Worm (Caenorhabditis elegans): ENCODE data around the gene rgs-6.

DNA sequence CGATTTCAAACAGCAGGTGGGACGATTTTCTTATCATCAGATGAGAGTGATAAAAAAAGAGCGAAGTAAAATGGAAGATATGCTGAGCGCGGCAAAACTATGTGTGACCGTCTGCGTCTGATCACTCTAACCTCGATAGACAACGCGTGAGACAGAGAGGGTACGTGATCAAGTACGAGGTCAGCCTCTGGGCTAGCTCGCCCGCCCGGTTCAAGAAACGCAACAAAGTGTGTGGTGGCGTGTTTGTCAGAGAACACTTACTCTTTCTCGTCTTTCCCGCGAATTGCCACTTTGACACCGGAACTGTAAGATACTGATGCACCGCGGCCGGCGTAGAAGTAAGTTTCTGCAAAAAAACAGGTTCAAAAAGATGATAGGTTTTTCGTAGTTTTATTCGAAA lies 37.4 kb downstream of the rgs-6 start:
- peak; percentile 23 for TF ChIP-seq unc-62 (GFP tag; optimal IDR thresholded peaks at IDR 0.05)
- peak; percentile 35 for TF ChIP-seq ceh-28 (tag; optimal IDR thresholded peaks at IDR 0.05)
- TF ChIP-seq nhr-12 (tag; optimal IDR thresholded peaks at IDR 0.05), result no peak
- TF ChIP-seq nhr-76 (tag; optimal IDR thresholded peaks at IDR 0.05), result no peak
- peak; percentile 28 for TF ChIP-seq lin-39 (tag; optimal IDR thresholded peaks at IDR 0.05)
- TF ChIP-seq nhr-11 (tag; optimal IDR thresholded peaks at IDR 0.05), result no peak
- TF ChIP-seq mml-1 (tag; optimal IDR thresholded peaks at IDR 0.05), result no peak
- peak; percentile 45 for TF ChIP-seq nhr-25 (tag; optimal IDR thresholded peaks at IDR 0.05)
- TF ChIP-seq nhr-237 (tag; optimal IDR thresholded peaks at IDR 0.05), result no peak
- TF ChIP-seq lin-15B (tag; optimal IDR thresholded peaks at IDR 0.05), result no peak
- no peak for TF ChIP-seq snpc-4 (tag; optimal IDR thresholded peaks at IDR 0.05)
- TF ChIP-seq skn-1 (tag; optimal IDR thresholded peaks at IDR 0.05), result no peak
- no peak for TF ChIP-seq unc-39 (tag; optimal IDR thresholded peaks at IDR 0.05)
- no peak for TF ChIP-seq ama-1 (optimal IDR thresholded peaks at IDR 0.05)
